Worm (Caenorhabditis elegans) whole organism, midembryonic: ENCODE results near the gene hot-2.

Experiments used
- T22C8.4 ChIP-seq: fragments of 200-800 bp; sonication (Bioruptor generic); IDR thresholded peaks from 2 replicates; pipeline ENCODE4 v1.3.6; 2022; ENCODE audit warnings: missing genetic modification characterization, missing compliant biosample characterization
- cog-1 ChIP-seq: sonication (generic microtip); optimal IDR thresholded peaks from 2 replicates; lab custom pipeline; 2016; ENCODE audit warnings: missing genetic modification characterization, missing compliant biosample characterization
- flt-1 ChIP-seq: fragments of 200-800 bp; sonication (Bioruptor generic); IDR thresholded peaks from 2 replicates; pipeline ENCODE4 v1.3.6; 2022; ENCODE audit warnings: missing genetic modification characterization, missing compliant biosample characterization
- klf-2 ChIP-seq: fragments of 200-800 bp; sonication (Bioruptor generic); conservative IDR thresholded peaks from 2 replicates; pipeline ENCODE4 v1.3.6; 2022; ENCODE audit warnings: missing genetic modification reagents, missing genetic modification characterization, missing compliant biosample characterization
- med-1 ChIP-seq: sonication (generic microtip); optimal IDR thresholded peaks from 2 replicates; lab custom pipeline; 2017; ENCODE audit warnings: missing genetic modification characterization, mild to moderate bottlenecking, missing compliant biosample characterization, antibody characterized with exemption, missing genetic modification reagents; ENCODE audit not compliant: insufficient read depth
- ref-1 ChIP-seq: fragments of 200-800 bp; sonication (Bioruptor generic); conservative IDR thresholded peaks from 2 replicates; pipeline ENCODE4 v1.3.6; 2022; ENCODE audit warnings: missing genetic modification reagents, missing genetic modification characterization, missing compliant biosample characterization
- tab-1 ChIP-seq: fragments of 200-800 bp; sonication (Bioruptor generic); IDR thresholded peaks from 2 replicates; pipeline ENCODE4 v1.3.6; 2022; ENCODE audit warnings: missing genetic modification characterization, missing compliant biosample characterization
- ztf-23 ChIP-seq: fragments of 200-800 bp; sonication (Bioruptor generic); IDR thresholded peaks from 2 replicates; pipeline ENCODE4 v1.3.6; 2022; ENCODE audit warnings: missing genetic modification reagents, missing genetic modification characterization, missing compliant biosample characterization
- ztf-29 ChIP-seq: fragments of 200-800 bp; sonication (Bioruptor generic); IDR thresholded peaks from 2 replicates; pipeline ENCODE4 v1.3.6; 2022; ENCODE audit warnings: missing genetic modification reagents, missing genetic modification characterization, missing compliant biosample characterization

hot-2 gene

DNA sequence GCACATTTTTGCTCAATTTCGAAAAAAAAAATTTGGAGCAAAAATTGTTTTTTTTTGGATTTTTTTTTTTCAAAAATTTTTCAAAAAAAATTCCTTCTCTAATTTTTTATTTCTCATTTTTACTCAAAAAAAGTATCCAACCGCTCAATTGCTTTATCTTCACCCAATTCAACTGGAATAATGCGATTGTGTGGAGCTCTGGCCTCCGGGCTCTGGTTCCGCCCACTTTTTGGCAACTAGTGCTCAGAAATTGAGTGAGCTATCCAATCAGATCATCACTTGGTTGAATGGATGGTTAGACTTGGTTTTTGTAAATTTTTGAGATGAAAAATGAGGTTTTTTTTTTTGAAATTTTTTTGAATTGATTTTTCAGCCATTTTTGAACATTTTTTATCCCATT is 4.3 kb downstream of the hot-2 start:
- TF ChIP-seq med-1 (GFP tag; lab: Kevin White, UChicago): no peak
- no peak for TF ChIP-seq flt-1 (GFP tag; lab: Robert Waterston, UW)
- no peak for TF ChIP-seq ref-1 (GFP tag; lab: Robert Waterston, UW)
- TF ChIP-seq T22C8.4 (GFP tag; lab: Robert Waterston, UW): no peak
- no peak for TF ChIP-seq ztf-29 (GFP tag; lab: Robert Waterston, UW)
- TF ChIP-seq tab-1 (GFP tag; lab: Robert Waterston, UW): no peak
- no peak for TF ChIP-seq cog-1 (tag; lab: Kevin White, UChicago)
- no peak for TF ChIP-seq ztf-23
- TF ChIP-seq klf-2: no peak

DNA sequence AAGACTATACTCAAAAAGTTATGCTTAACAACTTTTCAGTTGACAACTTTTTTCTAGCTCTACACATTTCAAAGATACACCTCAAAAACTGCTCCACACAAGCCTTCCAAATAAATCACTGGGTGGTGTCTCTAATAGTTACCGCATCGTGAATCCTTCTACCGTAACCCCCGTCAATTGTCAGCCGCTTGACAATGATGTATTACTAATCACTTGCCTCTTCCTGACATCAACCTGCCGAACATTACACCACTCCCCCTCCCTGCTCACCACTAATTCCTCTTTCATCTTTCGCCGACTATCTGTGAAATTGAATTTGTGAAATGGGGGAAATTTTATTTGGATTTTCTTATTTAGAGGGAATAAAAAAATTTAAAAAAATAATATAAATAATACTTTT is 7.1 kb downstream of the hot-2 start:
- TF ChIP-seq tab-1 (GFP tag; lab: Robert Waterston, UW): no peak

DNA sequence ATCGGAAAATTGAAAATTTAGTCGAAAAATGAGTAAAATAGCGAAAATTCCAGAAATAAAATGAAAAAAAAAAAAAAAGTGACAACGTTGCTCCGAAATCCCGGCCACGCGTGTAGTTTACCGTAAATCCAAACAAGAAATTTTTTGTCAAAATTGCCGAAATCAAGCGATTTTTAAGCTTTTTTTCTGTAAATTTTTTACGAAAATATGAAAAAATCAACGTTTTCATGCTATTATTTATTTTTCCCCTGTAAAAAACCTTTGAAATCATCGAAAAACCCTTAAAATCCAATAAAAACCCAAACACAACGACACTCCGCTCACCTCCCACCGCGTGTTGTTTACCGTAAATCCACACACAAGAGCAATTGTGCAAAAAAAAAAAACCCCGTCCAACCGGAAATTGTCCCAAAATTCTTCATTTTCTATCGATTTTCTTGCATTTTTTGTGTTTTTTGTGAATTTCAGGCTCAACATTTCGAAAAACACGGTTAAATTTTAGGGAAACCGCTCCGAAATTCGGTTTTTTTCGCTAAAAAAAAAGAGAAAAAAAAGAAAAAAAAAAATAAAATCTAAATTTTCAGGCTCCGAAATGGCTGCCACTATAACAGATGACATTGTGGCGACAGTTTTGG is 15.5 kb downstream of the hot-2 start, which contains the start of the genes Y39B6A.3 and pph-5:
TSS of gene Y39B6A.3 (minus strand) at position 51 of the 635 bp plus-strand sequence.
TSS of gene pph-5 (plus strand) at position 585 of the 635 bp plus-strand sequence.
- TF ChIP-seq med-1 (GFP tag; lab: Kevin White, UChicago) (no peak), cog-1 (tag; lab: Kevin White, UChicago) (no peak), ref-1 (GFP tag; lab: Robert Waterston, UW) (no peak), klf-2 (no peak), ztf-23 (no peak), T22C8.4 (GFP tag; lab: Robert Waterston, UW) (no peak), ztf-29 (GFP tag; lab: Robert Waterston, UW) (no peak), tab-1 (GFP tag; lab: Robert Waterston, UW) (no peak), flt-1 (GFP tag; lab: Robert Waterston, UW) (no peak)

DNA sequence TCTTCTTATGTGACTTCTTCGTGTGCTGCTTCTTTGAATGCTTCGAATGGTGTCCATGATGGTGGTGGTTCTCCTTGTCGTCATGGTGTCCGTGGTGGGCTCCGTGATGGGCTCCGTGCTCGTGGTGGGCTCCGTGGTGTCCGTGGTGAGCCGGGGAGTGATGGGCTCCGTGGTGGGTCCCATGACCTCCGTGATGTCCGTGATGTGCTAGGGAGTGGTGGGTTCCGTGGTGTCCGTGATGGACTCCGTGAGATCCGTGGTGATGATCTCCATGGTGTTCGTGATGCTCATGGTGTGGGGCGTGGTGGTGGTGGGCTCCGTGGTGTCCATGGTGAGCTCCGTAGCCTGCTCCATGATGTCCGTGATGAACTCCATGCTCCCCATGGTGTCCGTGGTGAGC is 26.6 kb downstream of the hot-2 start:
- TF ChIP-seq cog-1 (tag; lab: Kevin White, UChicago) (no peak), ztf-29 (GFP tag; lab: Robert Waterston, UW) (no peak)

DNA sequence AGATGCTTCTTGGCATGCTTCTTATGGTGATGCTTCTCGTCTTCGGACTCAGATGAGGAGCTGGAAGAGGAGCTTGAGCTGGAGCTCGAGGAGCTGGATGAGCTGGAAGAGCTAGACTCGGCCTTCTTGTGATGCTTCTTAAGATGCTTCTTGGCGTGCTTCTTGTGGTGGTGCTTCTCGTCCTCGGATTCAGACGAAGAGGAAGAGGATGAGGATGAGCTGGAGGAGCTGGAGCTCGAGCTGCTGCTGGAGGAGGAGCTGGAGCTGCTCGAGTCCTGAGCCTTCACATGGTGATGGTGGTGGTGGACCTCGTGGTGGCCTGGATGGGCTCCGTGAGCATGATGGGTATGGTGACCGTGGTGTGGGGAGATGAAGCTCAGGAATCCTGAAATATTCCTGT is 28.2 kb downstream of the hot-2 start:
- TF ChIP-seq tab-1 (GFP tag; lab: Robert Waterston, UW) (no peak), ztf-29 (GFP tag; lab: Robert Waterston, UW) (no peak), med-1 (GFP tag; lab: Kevin White, UChicago) (no peak), klf-2 (no peak), cog-1 (tag; lab: Kevin White, UChicago) (no peak), T22C8.4 (GFP tag; lab: Robert Waterston, UW) (no peak), ztf-23 (no peak), ref-1 (GFP tag; lab: Robert Waterston, UW) (no peak), flt-1 (GFP tag; lab: Robert Waterston, UW) (no peak)

DNA sequence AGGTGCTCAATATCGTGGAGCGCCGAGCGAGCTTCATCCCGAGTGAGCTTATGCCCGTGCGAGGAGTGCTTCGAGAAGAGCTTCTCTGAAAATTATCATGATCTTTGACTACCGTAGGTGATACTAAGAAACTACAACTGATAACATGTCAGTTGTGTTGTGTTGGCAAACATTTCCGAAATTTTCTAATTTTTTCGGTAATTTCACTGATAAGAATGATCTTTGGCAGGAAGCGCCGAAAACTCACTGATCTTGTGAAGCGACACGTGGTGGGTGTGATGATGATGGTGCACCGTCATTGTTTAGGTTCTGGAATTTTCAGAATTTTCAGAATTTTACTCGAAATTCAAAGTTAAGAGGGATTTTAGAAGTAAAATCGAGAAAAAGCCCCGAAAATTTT is 28.7 kb downstream of the hot-2 start, which contains the start of gene Y39B6A.1:
TSS of gene Y39B6A.1 (minus strand) at position 309 of the 400 bp plus-strand sequence.
- TF ChIP-seq klf-2 (no peak), flt-1 (GFP tag; lab: Robert Waterston, UW) (no peak), med-1 (GFP tag; lab: Kevin White, UChicago) (no peak), T22C8.4 (GFP tag; lab: Robert Waterston, UW) (no peak), ztf-29 (GFP tag; lab: Robert Waterston, UW) (no peak), ref-1 (GFP tag; lab: Robert Waterston, UW) (no peak), ztf-23 (no peak), cog-1 (tag; lab: Kevin White, UChicago) (no peak), tab-1 (GFP tag; lab: Robert Waterston, UW) (no peak)

DNA sequence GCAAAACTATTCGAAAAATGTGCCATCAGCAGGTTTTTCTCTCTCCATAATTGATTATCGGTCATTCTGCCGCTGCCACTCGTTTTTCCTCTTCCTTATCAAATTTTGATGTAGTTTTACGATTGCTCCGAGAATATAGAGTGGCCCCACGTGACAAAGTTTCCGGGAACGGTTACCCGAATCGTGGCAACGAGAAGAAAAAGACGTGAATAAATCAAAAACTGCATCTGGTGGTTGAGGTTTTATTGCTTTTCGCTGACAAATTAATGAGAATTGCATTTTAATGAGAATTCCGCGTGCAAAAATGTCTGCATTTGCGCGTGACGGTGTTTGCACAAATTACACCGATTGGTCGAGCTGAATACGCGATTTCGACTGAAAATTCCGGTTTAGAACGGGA is 30.9 kb downstream of the hot-2 start:
- TF ChIP-seq klf-2 (no peak), cog-1 (tag; lab: Kevin White, UChicago) (no peak), T22C8.4 (GFP tag; lab: Robert Waterston, UW) (no peak), tab-1 (GFP tag; lab: Robert Waterston, UW) (no peak), ztf-29 (GFP tag; lab: Robert Waterston, UW) (no peak), ref-1 (GFP tag; lab: Robert Waterston, UW) (no peak), ztf-23 (no peak), flt-1 (GFP tag; lab: Robert Waterston, UW) (no peak), med-1 (GFP tag; lab: Kevin White, UChicago) (no peak)

DNA sequence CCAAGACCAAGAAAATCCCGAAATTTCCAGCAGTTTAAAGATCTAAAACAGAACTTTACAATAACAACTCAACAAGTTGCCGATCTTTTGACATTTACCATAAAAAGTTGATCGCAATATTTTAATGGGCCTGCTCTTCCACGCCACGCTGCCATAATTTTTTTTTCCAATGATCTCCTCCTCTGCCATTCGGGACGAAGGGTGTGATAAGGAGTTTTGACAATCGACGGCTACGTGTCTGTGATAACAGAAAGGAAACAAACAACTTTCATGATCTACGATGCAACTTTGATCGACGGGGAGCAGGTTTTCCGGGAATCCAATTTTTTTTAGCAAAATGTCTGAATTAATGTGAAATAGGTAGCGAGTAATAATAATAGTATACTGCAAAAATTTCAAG is 32.4 kb downstream of the hot-2 start:
- TF ChIP-seq flt-1 (GFP tag; lab: Robert Waterston, UW) (no peak), cog-1 (tag; lab: Kevin White, UChicago) (no peak), med-1 (GFP tag; lab: Kevin White, UChicago) (no peak), ztf-23 (no peak), ztf-29 (GFP tag; lab: Robert Waterston, UW) (no peak), tab-1 (GFP tag; lab: Robert Waterston, UW) (no peak), klf-2 (no peak)

DNA sequence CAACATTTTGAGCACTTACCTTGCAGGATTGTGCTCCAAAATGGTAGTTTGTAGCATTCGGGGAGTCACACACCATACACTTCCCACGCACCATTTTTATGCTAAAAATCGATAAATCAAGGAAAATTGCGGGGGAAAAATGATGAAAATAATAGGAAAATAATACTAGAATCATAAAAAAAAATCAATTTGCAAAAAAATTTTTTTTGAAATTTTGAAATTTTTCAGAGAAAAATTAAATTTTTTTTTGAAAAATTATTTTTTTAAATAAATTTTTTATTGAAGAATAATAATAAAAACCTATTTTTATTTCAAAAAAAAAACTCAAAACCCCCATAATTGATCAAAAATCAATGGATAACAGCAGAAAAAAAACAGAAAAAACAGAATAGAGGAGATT is 37.2 kb downstream of the hot-2 start, which contains the start of gene nhr-79:
TSS of gene nhr-79 (minus strand) at position 101 of the 400 bp plus-strand sequence.
- TF ChIP-seq ref-1 (GFP tag; lab: Robert Waterston, UW) (no peak), cog-1 (tag; lab: Kevin White, UChicago) (no peak), med-1 (GFP tag; lab: Kevin White, UChicago) (no peak), T22C8.4 (GFP tag; lab: Robert Waterston, UW) (no peak), ztf-29 (GFP tag; lab: Robert Waterston, UW) (no peak), ztf-23 (no peak), flt-1 (GFP tag; lab: Robert Waterston, UW) (no peak), tab-1 (GFP tag; lab: Robert Waterston, UW) (no peak), klf-2 (no peak)

DNA sequence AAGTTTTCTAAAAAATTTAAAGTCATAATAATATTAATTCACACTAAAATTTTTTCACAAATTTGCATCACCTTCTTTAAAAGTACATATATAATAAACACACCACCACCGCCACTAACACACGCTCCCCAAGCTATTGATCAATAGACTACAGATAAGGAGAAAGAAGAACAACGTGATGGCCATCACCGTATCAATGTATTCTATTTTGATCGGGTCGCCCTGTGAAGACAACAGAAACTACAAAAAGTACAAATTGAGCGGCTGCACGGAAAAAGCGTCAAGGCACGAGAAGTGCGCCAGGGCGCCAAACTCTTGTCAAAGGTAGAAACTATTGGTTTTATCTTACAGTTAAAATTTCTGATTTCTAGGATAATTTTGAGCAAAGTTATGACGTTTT is 37.8 kb downstream of the hot-2 start:
- TF ChIP-seq ref-1 (GFP tag; lab: Robert Waterston, UW) (no peak), flt-1 (GFP tag; lab: Robert Waterston, UW) (no peak), cog-1 (tag; lab: Kevin White, UChicago) (no peak), med-1 (GFP tag; lab: Kevin White, UChicago) (no peak), T22C8.4 (GFP tag; lab: Robert Waterston, UW) (no peak), klf-2 (no peak), tab-1 (GFP tag; lab: Robert Waterston, UW) (no peak), ztf-23 (no peak), ztf-29 (GFP tag; lab: Robert Waterston, UW) (no peak)
